Worm (Caenorhabditis elegans): ENCODE results near the gene srw-17.

DNA sequence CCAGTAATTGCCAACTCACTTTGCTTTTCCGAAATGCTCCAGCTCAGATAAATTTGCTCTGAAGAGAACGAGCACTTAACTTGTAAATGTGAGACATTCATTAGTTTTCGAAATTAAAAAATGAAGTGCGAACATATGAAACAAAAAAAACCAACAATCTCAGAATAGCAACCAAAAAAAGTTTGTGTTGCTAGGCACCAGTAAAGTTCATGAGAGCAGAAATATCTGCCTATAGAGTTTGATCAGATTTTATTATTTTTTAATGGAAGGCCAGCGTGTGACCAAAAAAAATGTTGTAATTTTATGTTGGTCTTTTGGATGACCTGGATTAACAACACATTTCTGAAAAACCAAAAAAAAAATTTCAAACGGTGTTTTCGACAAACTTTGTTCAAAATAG lies 12.7 kb downstream of the srw-17 start, which contains the start of gene M01B2.12:
- no peak for TF ChIP-seq nhr-232 (tag; optimal IDR thresholded peaks at IDR 0.05)
- no peak for TF ChIP-seq ets-4 (tag; optimal IDR thresholded peaks at IDR 0.05)
- no peak for TF ChIP-seq rnt-1 (tag; optimal IDR thresholded peaks at IDR 0.05)
- TF ChIP-seq K09A11.1 (tag; optimal IDR thresholded peaks at IDR 0.05; ENCODE audit: insufficient read depth), result no peak
- no peak for TF ChIP-seq madf-2 (tag; optimal IDR thresholded peaks at IDR 0.05)
- no peak for TF ChIP-seq ref-2 (tag; optimal IDR thresholded peaks at IDR 0.05)
- no peak for TF ChIP-seq fkh-6 (tag; optimal IDR thresholded peaks at IDR 0.05)
- no peak for TF ChIP-seq ama-1 (optimal IDR thresholded peaks at IDR 0.05)

Data from whole organism, late embryonic.